Worm (Caenorhabditis elegans) whole organism, young adult: ENCODE measurements around the gene cdh-1.

ENCODE experiments used
- B0336.3 ChIP-seq: fragments of 200-800 bp; sonication (Bioruptor generic); IDR thresholded peaks from 2 replicates; pipeline ENCODE4 v1.3.6; 2022; ENCODE audit warnings: missing genetic modification characterization, missing compliant biosample characterization
- C17E4.6 ChIP-seq: fragments of 200-800 bp; sonication (Bioruptor generic); IDR thresholded peaks from 2 replicates; pipeline ENCODE4 v1.3.6; 2022; ENCODE audit warnings: missing genetic modification reagents, missing genetic modification characterization, missing compliant biosample characterization
- D2030.7 ChIP-seq: fragments of 200-800 bp; sonication (Bioruptor generic); IDR thresholded peaks from 2 replicates; pipeline ENCODE4 v1.3.6; 2022; ENCODE audit warnings: missing genetic modification reagents, missing genetic modification characterization, missing compliant biosample characterization
- F22D6.2 ChIP-seq: sonication (generic microtip); optimal IDR thresholded peaks from 2 replicates; lab custom pipeline; 2016; ENCODE audit warnings: mild to moderate bottlenecking, missing genetic modification characterization, missing compliant biosample characterization
- F33H1.4 ChIP-seq: fragments of 200-800 bp; sonication (Bioruptor generic); IDR thresholded peaks from 2 replicates; pipeline ENCODE4 v1.3.6; 2022; ENCODE audit warnings: missing genetic modification reagents, missing genetic modification characterization, missing compliant biosample characterization
- F49E8.2 ChIP-seq: sonication (generic microtip); optimal IDR thresholded peaks from 3 replicates; lab custom pipeline; 2017; ENCODE audit warnings: missing genetic modification characterization, mild to moderate bottlenecking, missing compliant biosample characterization, antibody characterized with exemption, moderate library complexity; ENCODE audit not compliant: insufficient read depth
- F55B11.4 ChIP-seq: sonication (generic microtip); optimal IDR thresholded peaks from 2 replicates; lab custom pipeline; 2016; ENCODE audit warnings: missing compliant biosample characterization, missing genetic modification characterization, borderline replicate concordance; ENCODE audit not compliant: insufficient read depth
- F57A8.1 ChIP-seq: fragments of 200-800 bp; sonication (Bioruptor generic); optimal IDR thresholded peaks from 2 replicates; lab custom pipeline; 2018; ENCODE audit warnings: mild to moderate bottlenecking, missing genetic modification characterization, moderate library complexity, missing compliant biosample characterization
- F57C9.4 ChIP-seq: sonication (generic microtip); optimal IDR thresholded peaks from 2 replicates; lab custom pipeline; 2017; ENCODE audit warnings: mild to moderate bottlenecking, missing genetic modification characterization, missing compliant biosample characterization
- T07F8.4 ChIP-seq: sonication (generic microtip); optimal IDR thresholded peaks from 2 replicates; lab custom pipeline; 2016; ENCODE audit warnings: mild to moderate bottlenecking, missing genetic modification characterization, moderate library complexity, missing compliant biosample characterization
- Y67H2A.10 ChIP-seq: fragments of 200-800 bp; sonication (Bioruptor generic); conservative IDR thresholded peaks from 2 replicates; pipeline ENCODE4 v1.3.6; 2022; ENCODE audit warnings: missing genetic modification reagents, missing genetic modification characterization, missing compliant biosample characterization
- Y95B8A.8 ChIP-seq: fragments of 200-800 bp; sonication (Bioruptor generic); IDR thresholded peaks from 2 replicates; pipeline ENCODE4 v1.3.6; 2022; ENCODE audit warnings: missing genetic modification reagents, missing genetic modification characterization, missing compliant biosample characterization
- ama-1 ChIP-seq, 3 experiments: fragments of 150-350 bp in 1 of 3; sonication (generic microtip) in 2 of 3; optimal IDR thresholded peaks; 2 replicates each; lab custom pipeline; 2014 to 2018; ENCODE audit warnings: missing biosample characterization in 2 of 3, missing genetic modification characterization in 2 of 3, missing genetic modification reagents in 2 of 3
- aptf-2 ChIP-seq: fragments of 200-800 bp; sonication (Bioruptor generic); conservative IDR thresholded peaks from 2 replicates; pipeline ENCODE4 v1.3.6; 2022; ENCODE audit warnings: missing genetic modification reagents, missing genetic modification characterization, missing compliant biosample characterization
- attf-3 ChIP-seq: fragments of 200-800 bp; sonication (Bioruptor generic); conservative IDR thresholded peaks from 2 replicates; pipeline ENCODE4 v1.3.6; 2022; ENCODE audit warnings: missing genetic modification reagents, missing genetic modification characterization, missing compliant biosample characterization
- bed-2 ChIP-seq: fragments of 200-800 bp; sonication (Bioruptor generic); IDR thresholded peaks from 2 replicates; pipeline ENCODE4 v1.3.6; 2022; ENCODE audit warnings: missing genetic modification reagents, missing genetic modification characterization, missing compliant biosample characterization
- ceh-91 ChIP-seq: fragments of 200-800 bp; sonication (Bioruptor generic); IDR thresholded peaks from 2 replicates; pipeline ENCODE4 v1.3.6; 2022; ENCODE audit warnings: missing genetic modification reagents, missing genetic modification characterization, missing compliant biosample characterization
- chd-7 ChIP-seq: sonication (generic microtip); optimal IDR thresholded peaks from 2 replicates; lab custom pipeline; 2016; ENCODE audit warnings: mild to moderate bottlenecking, missing genetic modification characterization, moderate library complexity, missing compliant biosample characterization
- ekl-4 ChIP-seq: fragments of 200-800 bp; sonication (Bioruptor generic); IDR thresholded peaks from 2 replicates; pipeline ENCODE4 v1.3.6; 2022; ENCODE audit warnings: missing genetic modification reagents, missing genetic modification characterization, missing compliant biosample characterization
- hmg-1.2 ChIP-seq: fragments of 200-800 bp; sonication (Bioruptor generic); IDR thresholded peaks from 2 replicates; pipeline ENCODE4 v1.3.6; 2022; ENCODE audit warnings: missing genetic modification reagents, missing genetic modification characterization, missing compliant biosample characterization
- hrde-1 ChIP-seq: sonication (generic microtip); optimal IDR thresholded peaks from 2 replicates; lab custom pipeline; 2016; ENCODE audit warnings: missing genetic modification characterization, mild to moderate bottlenecking, missing compliant biosample characterization, moderate library complexity, missing genotype, missing genetic modification reagents, borderline replicate concordance
- hsf-1 ChIP-seq: fragments of 200-800 bp; sonication (Bioruptor generic); IDR thresholded peaks from 2 replicates; pipeline ENCODE4 v1.3.6; 2022; ENCODE audit warnings: missing genetic modification reagents, missing genetic modification characterization, missing compliant biosample characterization
- lin-26 ChIP-seq: fragments of 200-800 bp; sonication (Bioruptor generic); IDR thresholded peaks from 2 replicates; pipeline ENCODE4 v1.3.6; 2022; ENCODE audit warnings: missing genetic modification reagents, missing genetic modification characterization, missing compliant biosample characterization
- lin-35 ChIP-seq, 3 experiments: fragments of 150-350 bp in 2 of 3; sonication (generic microtip) in 1 of 3; optimal IDR thresholded peaks; 2 replicates each; lab custom pipeline; 2014 to 2018; ENCODE audit warnings: missing biosample characterization in 3 of 3, missing genetic modification characterization in 3 of 3, missing genetic modification reagents in 3 of 3
- lin-54 ChIP-seq: fragments of 200-800 bp; sonication (Bioruptor generic); optimal IDR thresholded peaks from 2 replicates; lab custom pipeline; 2018; ENCODE audit warnings: mild to moderate bottlenecking, missing genetic modification characterization, missing compliant biosample characterization
- lir-1 ChIP-seq: fragments of 200-800 bp; sonication (Bioruptor generic); conservative IDR thresholded peaks from 2 replicates; pipeline ENCODE4 v1.3.6; 2022; ENCODE audit warnings: missing genetic modification reagents, missing genetic modification characterization, missing compliant biosample characterization
- madf-10 ChIP-seq: sonication (generic microtip); optimal IDR thresholded peaks from 2 replicates; lab custom pipeline; 2016; ENCODE audit warnings: mild to moderate bottlenecking, missing genetic modification characterization, missing compliant biosample characterization
- madf-8 ChIP-seq: fragments of 200-800 bp; sonication (Bioruptor generic); conservative IDR thresholded peaks from 2 replicates; pipeline ENCODE4 v1.3.6; 2022; ENCODE audit warnings: missing genetic modification reagents, missing genetic modification characterization, missing compliant biosample characterization
- mes-4 ChIP-seq: sonication (generic microtip); optimal IDR thresholded peaks from 2 replicates; lab custom pipeline; 2016; ENCODE audit warnings: missing genotype, missing genetic modification characterization, missing compliant biosample characterization
- nfyb-1 ChIP-seq: fragments of 200-800 bp; sonication (Bioruptor generic); IDR thresholded peaks from 2 replicates; pipeline ENCODE4 v1.3.6; 2022; ENCODE audit warnings: missing genetic modification reagents, missing genetic modification characterization, missing compliant biosample characterization
- nhr-120 ChIP-seq: fragments of 200-800 bp; sonication (Bioruptor generic); IDR thresholded peaks from 2 replicates; pipeline ENCODE4 v1.3.6; 2022; ENCODE audit warnings: missing genetic modification characterization, missing compliant biosample characterization
- nhr-90 ChIP-seq: sonication (generic microtip); optimal IDR thresholded peaks from 2 replicates; lab custom pipeline; 2016; ENCODE audit warnings: missing genotype, mild to moderate bottlenecking, missing genetic modification characterization, missing compliant biosample characterization
- rec-8 ChIP-seq, 2 experiments: sonication (generic microtip); optimal IDR thresholded peaks; 2 replicates each; lab custom pipeline; 2016; ENCODE audit warnings: mild to moderate bottlenecking in 2 of 2, missing genetic modification characterization in 2 of 2, missing genetic modification reagents in 2 of 2, missing genotype in 2 of 2, missing biosample characterization in 1 of 2, missing compliant biosample characterization in 1 of 2, moderate library complexity in 1 of 2
- repo-1 ChIP-seq: sonication (generic microtip); optimal IDR thresholded peaks from 2 replicates; lab custom pipeline; 2017; ENCODE audit warnings: mild to moderate bottlenecking, missing genetic modification characterization, missing compliant biosample characterization
- sdz-38 ChIP-seq: sonication (generic microtip); optimal IDR thresholded peaks from 2 replicates; lab custom pipeline; 2016; ENCODE audit warnings: missing genotype, missing genetic modification characterization, missing compliant biosample characterization
- snpc-1.3 ChIP-seq: sonication (generic microtip); optimal IDR thresholded peaks from 2 replicates; lab custom pipeline; 2017; ENCODE audit warnings: missing genetic modification characterization, mild to moderate bottlenecking, missing compliant biosample characterization, antibody characterized with exemption, moderate library complexity, missing genotype, missing genetic modification reagents; ENCODE audit not compliant: insufficient read depth
- snpc-3.4 ChIP-seq: sonication (generic microtip); optimal IDR thresholded peaks from 2 replicates; lab custom pipeline; 2017; ENCODE audit warnings: missing genetic modification characterization, mild to moderate bottlenecking, missing compliant biosample characterization, antibody characterized with exemption, moderate library complexity, missing genotype, missing genetic modification reagents
- sptf-2 ChIP-seq: fragments of 200-800 bp; sonication (Bioruptor generic); optimal IDR thresholded peaks from 2 replicates; lab custom pipeline; 2018; ENCODE audit warnings: mild to moderate bottlenecking, missing genetic modification characterization, missing compliant biosample characterization
- tlf-1 ChIP-seq: fragments of 200-800 bp; sonication (Bioruptor generic); optimal IDR thresholded peaks from 2 replicates; lab custom pipeline; 2018; ENCODE audit warnings: mild to moderate bottlenecking, missing genetic modification characterization, missing compliant biosample characterization
- zim-3 ChIP-seq: sonication (generic microtip); optimal IDR thresholded peaks from 2 replicates; lab custom pipeline; 2017; ENCODE audit warnings: mild to moderate bottlenecking, missing genetic modification characterization, moderate library complexity, missing compliant biosample characterization
- ztf-18 ChIP-seq: sonication (generic microtip); optimal IDR thresholded peaks from 2 replicates; lab custom pipeline; 2016; ENCODE audit warnings: missing genotype, mild to moderate bottlenecking, missing genetic modification characterization, missing compliant biosample characterization
- ztf-22 ChIP-seq: fragments of 200-800 bp; sonication (Bioruptor generic); optimal IDR thresholded peaks from 2 replicates; lab custom pipeline; 2018; ENCODE audit warnings: mild to moderate bottlenecking, missing genetic modification characterization, moderate library complexity, missing compliant biosample characterization
- ztf-26 ChIP-seq: sonication (generic microtip); optimal IDR thresholded peaks from 2 replicates; lab custom pipeline; 2017; ENCODE audit warnings: missing genetic modification characterization, missing compliant biosample characterization
- ztf-28 ChIP-seq: fragments of 200-800 bp; sonication (Bioruptor generic); IDR thresholded peaks from 2 replicates; pipeline ENCODE4 v1.3.6; 2022; ENCODE audit warnings: missing genetic modification reagents, missing genetic modification characterization, missing compliant biosample characterization
- ztf-3 ChIP-seq: fragments of 200-800 bp; sonication (Bioruptor generic); optimal IDR thresholded peaks from 2 replicates; lab custom pipeline; 2018; ENCODE audit warnings: mild to moderate bottlenecking, missing genetic modification characterization, missing compliant biosample characterization
- ztf-6 ChIP-seq: fragments of 200-800 bp; sonication (Bioruptor generic); IDR thresholded peaks from 2 replicates; pipeline ENCODE4 v1.3.6; 2022; ENCODE audit warnings: missing genetic modification reagents, missing genetic modification characterization, missing compliant biosample characterization

cdh-1 gene

ce11 chrIII:2946626-2947168, 36.0 kb downstream of the cdh-1 start, which contains the start of gene H05C05.1 (continued):
- no peak for TF ChIP-seq lin-35 (GFP tag; optimal IDR thresholded peaks at IDR 0.05; lab: Kevin White, UChicago)
- peak; percentile 80 for TF ChIP-seq D2030.7 (GFP tag; lab: Robert Waterston, UW)
- TF ChIP-seq F57A8.1 (GFP tag; lab: Kevin White, UChicago) = no peak
- TF ChIP-seq F22D6.2 (tag; lab: Kevin White, UChicago) = no peak
- no peak for TF ChIP-seq nhr-120
- no peak for TF ChIP-seq madf-10 (tag; lab: Kevin White, UChicago)
- no peak for TF ChIP-seq ztf-28 (GFP tag; lab: Robert Waterston, UW)
- no peak for TF ChIP-seq zim-3 (tag; lab: Kevin White, UChicago)
- TF ChIP-seq lin-54 = peak; percentile 45
- TF ChIP-seq ztf-22 = no peak
- TF ChIP-seq attf-3 (GFP tag; lab: Robert Waterston, UW) = no peak
- TF ChIP-seq ztf-3 (GFP tag; lab: Kevin White, UChicago) = no peak
- no peak for TF ChIP-seq aptf-2
- no peak for TF ChIP-seq ztf-6 (GFP tag; lab: Robert Waterston, UW)
- TF ChIP-seq ztf-18 (tag; lab: Kevin White, UChicago) = no peak
- no peak for TF ChIP-seq repo-1 (tag; lab: Kevin White, UChicago)
- peak; percentile 78 for TF ChIP-seq ceh-91 (GFP tag; lab: Robert Waterston, UW)
- TF ChIP-seq nfyb-1 (GFP tag; lab: Robert Waterston, UW) = no peak
- TF ChIP-seq hmg-1.2 = peak; percentile 35; the same call in 1 of the 2 replicates
- no peak for TF ChIP-seq ama-1 (optimal IDR thresholded peaks at IDR 0.05; lab: Kevin White, UChicago)
- TF ChIP-seq ama-1 (GFP tag; optimal IDR thresholded peaks at IDR 0.05; lab: Kevin White, UChicago) = no peak
- TF ChIP-seq ztf-26 = no peak
- peak; percentile 66 for TF ChIP-seq tlf-1
- no peak for TF ChIP-seq sdz-38 (tag; lab: Kevin White, UChicago)
- peak; percentile 98 for TF ChIP-seq F33H1.4 (GFP tag; lab: Robert Waterston, UW)
- peak; percentile 21 for TF ChIP-seq F49E8.2 (tag; lab: Kevin White, UChicago)
- no peak for TF ChIP-seq F57C9.4 (tag; lab: Kevin White, UChicago)
- TF ChIP-seq madf-8 = peak; percentile 87
- peak; percentile 44 for TF ChIP-seq snpc-1.3 (tag; lab: Kevin White, UChicago)
- TF ChIP-seq bed-2 (GFP tag; lab: Robert Waterston, UW) = no peak
- TF ChIP-seq F55B11.4 (tag; lab: Kevin White, UChicago) = no peak
- TF ChIP-seq lin-26 (GFP tag; lab: Robert Waterston, UW) = no peak
- no peak for TF ChIP-seq B0336.3 (GFP tag; lab: Robert Waterston, UW)
- TF ChIP-seq T07F8.4 = no peak
- TF ChIP-seq C17E4.6 (GFP tag; lab: Robert Waterston, UW) = no peak
- TF ChIP-seq snpc-3.4 (tag; lab: Kevin White, UChicago) = peak; percentile 50
- TF ChIP-seq sptf-2 = no peak
- no peak for TF ChIP-seq lir-1 (GFP tag; lab: Robert Waterston, UW)
- TF ChIP-seq hrde-1 (tag; lab: Kevin White, UChicago) = peak; percentile 17
- TF ChIP-seq chd-7 (tag; lab: Kevin White, UChicago) = no peak
- TF ChIP-seq hsf-1 (GFP tag; lab: Robert Waterston, UW) = peak; percentile 60; the same call in 1 of the 2 replicates
- 0 out of 2 replicates have a peak, but pooled peaks have one; percentile 45 for TF ChIP-seq Y95B8A.8
- TF ChIP-seq rec-8 (tag; optimal IDR thresholded peaks at IDR 0.05; lab: Kevin White, UChicago) = no peak
- no peak for TF ChIP-seq nhr-90 (tag; lab: Kevin White, UChicago)
- no peak for TF ChIP-seq mes-4
- peak; percentile 63 for TF ChIP-seq ekl-4 (GFP tag; lab: Robert Waterston, UW)
- TF ChIP-seq Y67H2A.10 (GFP tag; lab: Robert Waterston, UW) = no peak
